Fruit fly (Drosophila melanogaster) whole organism, embryonic: ENCODE measurements around the gene CG34149.

Experiments
- Blimp-1 ChIP-seq: fragments of 200-800 bp; sonication (Bioruptor generic); optimal IDR thresholded peaks from 3 replicates; lab custom pipeline; 2018; ENCODE audit warnings: missing biosample characterization, missing genetic modification characterization, mild to moderate bottlenecking, moderate library complexity, missing genetic modification reagents
- BtbVII ChIP-seq: fragments of 200-800 bp; sonication (Bioruptor generic); optimal IDR thresholded peaks from 3 replicates; lab custom pipeline; 2017; ENCODE audit warnings: missing biosample characterization, mild to moderate bottlenecking, missing genetic modification characterization
- CG10274 ChIP-seq: fragments of 200-800 bp; sonication (Bioruptor generic); optimal IDR thresholded peaks from 3 replicates; lab custom pipeline; 2017; ENCODE audit warnings: missing biosample characterization, mild to moderate bottlenecking, missing genetic modification characterization
- CG11085 ChIP-seq: fragments of 200-800 bp; sonication (Bioruptor generic); IDR thresholded peaks from 2 replicates; pipeline ENCODE4 v1.3.6; 2022; ENCODE audit warnings: missing biosample characterization, missing genetic modification characterization
- CG11695 ChIP-seq: fragments of 200-800 bp; sonication (Bioruptor generic); IDR thresholded peaks from 3 replicates; pipeline ENCODE4 v1.3.6; 2022; ENCODE audit warnings: missing biosample characterization, missing genetic modification characterization
- CG12236 ChIP-seq: fragments of 200-800 bp; sonication (Bioruptor generic); optimal IDR thresholded peaks from 2 replicates; lab custom pipeline; 2016; ENCODE audit warnings: missing biosample characterization, missing genetic modification characterization
- CG15601 ChIP-seq: fragments of 200-800 bp; sonication (Bioruptor generic); optimal IDR thresholded peaks from 3 replicates; lab custom pipeline; 2019; ENCODE audit warnings: missing biosample characterization, mild to moderate bottlenecking, missing genetic modification characterization, moderate library complexity
- CG15696 ChIP-seq: fragments of 200-800 bp; sonication (Bioruptor generic); optimal IDR thresholded peaks from 2 replicates; lab custom pipeline; 2019; ENCODE audit warnings: missing biosample characterization, mild to moderate bottlenecking, missing genetic modification characterization, moderate library complexity
- CG1647 ChIP-seq: fragments of 200-800 bp; sonication (Bioruptor generic); optimal IDR thresholded peaks from 3 replicates; lab custom pipeline; 2016; ENCODE audit warnings: missing biosample characterization, missing genetic modification characterization
- CG17912 ChIP-seq: fragments of 200-800 bp; sonication (Bioruptor generic); optimal IDR thresholded peaks from 2 replicates; lab custom pipeline; 2018; ENCODE audit warnings: missing biosample characterization, mild to moderate bottlenecking, missing genetic modification characterization
- CG2202 ChIP-seq: fragments of 200-800 bp; sonication (Bioruptor generic); optimal IDR thresholded peaks from 2 replicates; lab custom pipeline; 2018; ENCODE audit warnings: missing biosample characterization, mild to moderate bottlenecking, missing genetic modification characterization
- CG4707 ChIP-seq: fragments of 200-800 bp; sonication (Bioruptor generic); optimal IDR thresholded peaks from 2 replicates; lab custom pipeline; 2018; ENCODE audit warnings: missing biosample characterization, mild to moderate bottlenecking, missing genetic modification characterization, moderate library complexity
- CG7786 ChIP-seq: fragments of 200-800 bp; sonication (Bioruptor generic); optimal IDR thresholded peaks from 2 replicates; lab custom pipeline; 2016; ENCODE audit warnings: missing biosample characterization, missing genetic modification characterization
- CG7987 ChIP-seq: fragments of 200-800 bp; sonication (Bioruptor generic); optimal IDR thresholded peaks from 2 replicates; lab custom pipeline; 2018; ENCODE audit warnings: missing biosample characterization, mild to moderate bottlenecking, missing genetic modification characterization, moderate library complexity
- CG8290 ChIP-seq, 3 experiments: fragments of 200-800 bp; sonication (Bioruptor generic); optimal IDR thresholded peaks; 2 replicates each; lab custom pipeline; 2016 to 2019; ENCODE audit warnings: missing biosample characterization in 3 of 3, missing genetic modification characterization in 3 of 3, mild to moderate bottlenecking in 2 of 3, moderate library complexity in 1 of 3
- CG8388 ChIP-seq: fragments of 200-800 bp; sonication (Bioruptor generic); optimal IDR thresholded peaks from 2 replicates; lab custom pipeline; 2019; ENCODE audit warnings: missing biosample characterization, mild to moderate bottlenecking, missing genetic modification characterization, moderate library complexity
- CG8478 ChIP-seq: fragments of >200 bp; optimal IDR thresholded peaks from 2 replicates; lab custom pipeline; 2018
- Dad ChIP-seq: fragments of 200-800 bp; sonication (Bioruptor generic); optimal IDR thresholded peaks from 3 replicates; lab custom pipeline; 2016; ENCODE audit warnings: missing biosample characterization, missing genetic modification characterization
- Dek ChIP-seq: fragments of 200-800 bp; sonication (Bioruptor generic); optimal IDR thresholded peaks from 3 replicates; lab custom pipeline; 2019; ENCODE audit warnings: missing biosample characterization, mild to moderate bottlenecking, missing genetic modification characterization, moderate library complexity
- Dip3 ChIP-seq: fragments of 200-800 bp; sonication (Bioruptor generic); optimal IDR thresholded peaks from 3 replicates; lab custom pipeline; 2016; ENCODE audit warnings: missing biosample characterization, missing genetic modification characterization
- Doc2 ChIP-seq: fragments of 200-800 bp; sonication (Bioruptor generic); IDR thresholded peaks from 2 replicates; pipeline ENCODE4 v1.3.6; 2022; ENCODE audit warnings: missing biosample characterization, missing genetic modification characterization
- Doc3 ChIP-seq: fragments of 200-800 bp; sonication (Bioruptor generic); IDR thresholded peaks from 3 replicates; pipeline ENCODE4 v1.3.6; 2022; ENCODE audit warnings: missing biosample characterization, missing genetic modification characterization; ENCODE audit not compliant: partially characterized antibody
- GATAe ChIP-seq: fragments of 200-800 bp; sonication (Bioruptor generic); conservative IDR thresholded peaks from 2 replicates; pipeline ENCODE4 v1.3.6; 2022; ENCODE audit warnings: missing biosample characterization, missing genetic modification characterization
- Hey ChIP-seq: fragments of 200-800 bp; sonication (Bioruptor generic); optimal IDR thresholded peaks from 3 replicates; lab custom pipeline; 2018; ENCODE audit warnings: missing biosample characterization, mild to moderate bottlenecking, missing genetic modification characterization
- Hr39 ChIP-seq: fragments of >200 bp; optimal IDR thresholded peaks from 2 replicates; lab custom pipeline; 2017
- Jarid2 ChIP-seq: fragments of 200-800 bp; sonication (Bioruptor generic); optimal IDR thresholded peaks from 3 replicates; lab custom pipeline; 2017; ENCODE audit warnings: mild to moderate bottlenecking, missing biosample characterization, missing genetic modification reagents, missing genetic modification characterization
- MTF-1 ChIP-seq: fragments of 200-800 bp; sonication (Bioruptor generic); optimal IDR thresholded peaks from 2 replicates; lab custom pipeline; 2018; ENCODE audit warnings: missing biosample characterization, mild to moderate bottlenecking, missing genetic modification characterization, borderline replicate concordance
- NFAT ChIP-seq: fragments of 200-800 bp; sonication (Bioruptor generic); IDR thresholded peaks from 2 replicates; pipeline ENCODE4 v1.3.6; 2022; ENCODE audit warnings: missing biosample characterization, missing genetic modification characterization
- PHDP ChIP-seq: fragments of 200-800 bp; sonication (Bioruptor generic); optimal IDR thresholded peaks from 3 replicates; lab custom pipeline; 2018; ENCODE audit warnings: missing biosample characterization, mild to moderate bottlenecking, missing genetic modification characterization, moderate library complexity
- Scr ChIP-seq: fragments of 200-800 bp; sonication (Bioruptor generic); IDR thresholded peaks from 2 replicates; pipeline ENCODE4 v1.3.6; 2022; ENCODE audit warnings: missing biosample characterization, missing genetic modification characterization; ENCODE audit not compliant: partially characterized antibody
- Sox100B ChIP-seq: fragments of 200-800 bp; sonication (Bioruptor generic); optimal IDR thresholded peaks from 3 replicates; lab custom pipeline; 2018; ENCODE audit warnings: missing biosample characterization, mild to moderate bottlenecking, missing genetic modification characterization
- Trl ChIP-seq, 3 experiments: fragments of >200 bp in 2 of 3; fragments of 200-800 bp in 1 of 3; sonication (Bioruptor generic) in 1 of 3; optimal IDR thresholded peaks; 2 replicates in 1 of 3; 3 replicates in 2 of 3; lab custom pipeline; 2016 to 2017; ENCODE audit warnings: missing biosample characterization in 1 of 3, missing genetic modification characterization in 1 of 3
- Usf ChIP-seq: fragments of 200-800 bp; sonication (Bioruptor generic); optimal IDR thresholded peaks from 2 replicates; lab custom pipeline; 2017; ENCODE audit warnings: missing genotype, missing biosample characterization, missing genetic modification characterization
- ato ChIP-seq: fragments of 200-800 bp; sonication (Bioruptor generic); IDR thresholded peaks from 2 replicates; pipeline ENCODE4 v1.3.6; 2022; ENCODE audit warnings: missing biosample characterization, missing genetic modification characterization; ENCODE audit not compliant: partially characterized antibody
- btn ChIP-seq: fragments of 200-800 bp; sonication (Bioruptor generic); optimal IDR thresholded peaks from 2 replicates; lab custom pipeline; 2016; ENCODE audit warnings: missing biosample characterization, missing genetic modification characterization
- dmrt11E ChIP-seq: fragments of 200-800 bp; sonication (Bioruptor generic); optimal IDR thresholded peaks from 3 replicates; lab custom pipeline; 2018; ENCODE audit warnings: missing biosample characterization, mild to moderate bottlenecking, missing genetic modification characterization, moderate library complexity
- grn ChIP-seq: fragments of 200-800 bp; sonication (Bioruptor generic); optimal IDR thresholded peaks from 3 replicates; lab custom pipeline; 2017; ENCODE audit warnings: missing biosample characterization, missing genetic modification characterization
- gsb-n ChIP-seq: fragments of 200-800 bp; sonication (Bioruptor generic); optimal IDR thresholded peaks from 3 replicates; lab custom pipeline; 2018; ENCODE audit warnings: missing biosample characterization, mild to moderate bottlenecking, missing genetic modification characterization
- jigr1 ChIP-seq: fragments of 200-800 bp; sonication (Bioruptor generic); IDR thresholded peaks from 3 replicates; pipeline ENCODE4 v1.3.6; 2022; ENCODE audit warnings: missing biosample characterization, missing genetic modification characterization
- jumu ChIP-seq: fragments of 200-800 bp; sonication (Bioruptor generic); optimal IDR thresholded peaks from 3 replicates; lab custom pipeline; 2016; ENCODE audit warnings: missing biosample characterization, missing genetic modification characterization
- kah ChIP-seq: fragments of 200-800 bp; sonication (Bioruptor generic); optimal IDR thresholded peaks from 2 replicates; lab custom pipeline; 2018; ENCODE audit warnings: missing biosample characterization, mild to moderate bottlenecking, missing genetic modification characterization
- kni ChIP-seq: fragments of 200-800 bp; sonication (Bioruptor generic); optimal IDR thresholded peaks from 3 replicates; lab custom pipeline; 2017; ENCODE audit warnings: mild to moderate bottlenecking, missing biosample characterization, missing genetic modification reagents, missing genetic modification characterization
- p53 ChIP-seq: fragments of 200-800 bp; sonication (Bioruptor generic); optimal IDR thresholded peaks from 2 replicates; lab custom pipeline; 2016; ENCODE audit warnings: missing biosample characterization, missing genetic modification characterization
- peb ChIP-seq: fragments of 200-800 bp; sonication (Bioruptor generic); IDR thresholded peaks from 2 replicates; pipeline ENCODE4 v1.3.6; 2022; ENCODE audit warnings: missing biosample characterization, missing genetic modification characterization
- ranshi ChIP-seq: fragments of 200-800 bp; sonication (Bioruptor generic); IDR thresholded peaks from 2 replicates; pipeline ENCODE4 v1.3.6; 2022; ENCODE audit warnings: missing biosample characterization, missing genetic modification characterization
- sob ChIP-seq: fragments of 200-800 bp; sonication (Bioruptor generic); IDR thresholded peaks from 2 replicates; pipeline ENCODE4 v1.3.6; 2022; ENCODE audit warnings: missing biosample characterization, missing genetic modification characterization
- sr ChIP-seq: fragments of 200-800 bp; sonication (Bioruptor generic); IDR thresholded peaks from 3 replicates; pipeline ENCODE4 v1.3.6; 2022; ENCODE audit warnings: missing biosample characterization, missing genetic modification characterization
- tin ChIP-seq: fragments of 200-800 bp; sonication (Bioruptor generic); optimal IDR thresholded peaks from 3 replicates; lab custom pipeline; 2016; ENCODE audit warnings: missing biosample characterization, missing genetic modification characterization
- zf30C ChIP-seq: fragments of 200-800 bp; sonication (Bioruptor generic); optimal IDR thresholded peaks from 3 replicates; lab custom pipeline; 2018; ENCODE audit warnings: missing biosample characterization, mild to moderate bottlenecking, missing genetic modification characterization

Gene CG34149

dm6 chr3R:22368077-22368776 lies 11.7 kb upstream of the CG34149 start (continued):
- TF ChIP-seq peb (GFP tag; lab: Robert Waterston, UW), result no peak
- TF ChIP-seq sob (GFP tag; lab: Robert Waterston, UW), result 0 out of 2 replicates have a peak, but pooled peaks have one; percentile 27
- no peak for TF ChIP-seq Jarid2
- peak; percentile 42 for TF ChIP-seq grn (GFP tag; lab: Kevin White, UChicago)
- TF ChIP-seq Dad (GFP tag; lab: Kevin White, UChicago), result no peak
- 0 out of 2 replicates have a peak, but pooled peaks have one; percentile 39 for TF ChIP-seq ato
- no peak for TF ChIP-seq CG15601 (tag; lab: Kevin White, UChicago)
- peak; percentile 24; the same call in 1 of the 2 replicates for TF ChIP-seq NFAT (GFP tag; lab: Robert Waterston, UW)
- no peak for TF ChIP-seq jigr1
- TF ChIP-seq Doc3 (GFP tag; lab: Robert Waterston, UW), result peak; percentile 40; the same call in 1 of the 3 replicates
- TF ChIP-seq zf30C, result no peak
- TF ChIP-seq ranshi, result no peak
- no peak for TF ChIP-seq MTF-1 (GFP tag; lab: Kevin White, UChicago)
- TF ChIP-seq CG7786 (GFP tag; lab: Kevin White, UChicago), result no peak
- TF ChIP-seq gsb-n (tag; lab: Kevin White, UChicago), result no peak
- peak; percentile 67 for TF ChIP-seq Scr (GFP tag; lab: Robert Waterston, UW)
- peak; percentile 12; the same call in 1 of the 2 replicates for TF ChIP-seq GATAe (GFP tag; lab: Robert Waterston, UW)
- no peak for TF ChIP-seq CG11695 (GFP tag; lab: Robert Waterston, UW)
- TF ChIP-seq Usf (GFP tag; lab: Kevin White, UChicago), result no peak
- 0 out of 2 replicates have a peak, but pooled peaks have one; percentile 3 for TF ChIP-seq Doc2 (GFP tag; lab: Robert Waterston, UW)
- no peak for TF ChIP-seq dmrt11E
- TF ChIP-seq CG10274 (GFP tag; lab: Kevin White, UChicago), result no peak
- no peak for TF ChIP-seq CG8290 (GFP tag; optimal IDR thresholded peaks at IDR 0.05; lab: Kevin White, UChicago)
- TF ChIP-seq CG8290 (tag; optimal IDR thresholded peaks at IDR 0.05; lab: Kevin White, UChicago), result peak in 1 of 2 experiments; percentile 33
- no peak for TF ChIP-seq sr (GFP tag; lab: Robert Waterston, UW)
- TF ChIP-seq PHDP (tag; lab: Kevin White, UChicago), result no peak
- TF ChIP-seq CG15696 (tag; lab: Kevin White, UChicago), result no peak
- peak; percentile 98 for TF ChIP-seq CG7987 (GFP tag; lab: Kevin White, UChicago)
- TF ChIP-seq Dip3 (GFP tag; lab: Kevin White, UChicago), result no peak
- no peak for TF ChIP-seq btn (GFP tag; lab: Kevin White, UChicago)
- TF ChIP-seq p53, result no peak
- no peak for TF ChIP-seq BtbVII (GFP tag; lab: Kevin White, UChicago)
- no peak for TF ChIP-seq jumu
- no peak for TF ChIP-seq CG11085 (GFP tag; lab: Robert Waterston, UW)
- TF ChIP-seq CG2202 (tag; lab: Kevin White, UChicago), result no peak
- no peak for TF ChIP-seq Dek (tag; lab: Kevin White, UChicago)
- no peak for TF ChIP-seq CG12236
- peak; percentile 96 for TF ChIP-seq Blimp-1 (GFP tag; lab: Kevin White, UChicago)
- peak; percentile 82 for TF ChIP-seq CG8478 (lab: Kevin White, UChicago)
- no peak for TF ChIP-seq Hr39
- TF ChIP-seq Sox100B (GFP tag; lab: Kevin White, UChicago), result no peak
- TF ChIP-seq CG17912, result peak; percentile 6
- peak; percentile 97 for TF ChIP-seq CG4707 (GFP tag; lab: Kevin White, UChicago)
- TF ChIP-seq CG1647 (GFP tag; lab: Kevin White, UChicago), result no peak
- TF ChIP-seq kni (GFP tag; lab: Kevin White, UChicago), result no peak
- TF ChIP-seq tin (GFP tag; lab: Kevin White, UChicago), result no peak
- TF ChIP-seq Trl (optimal IDR thresholded peaks at IDR 0.05; lab: Kevin White, UChicago), result peak in 1 of 2 experiments; percentile 7
- no peak for TF ChIP-seq Trl (GFP tag; optimal IDR thresholded peaks at IDR 0.05; lab: Kevin White, UChicago)
- no peak for TF ChIP-seq kah
- TF ChIP-seq Hey (tag; lab: Kevin White, UChicago), result no peak
- TF ChIP-seq CG8388, result no peak
